Fruit fly (Drosophila melanogaster): Measurements from ENCODE around the gene CG14662.

CG14662 gene

dm6 chr3R:4984132-4984531, at the start of gene CG14662:
CG14662 (minus strand) TSS chr3R:4984232.
- no peak for TF ChIP-seq CTCF (optimal IDR thresholded peaks at IDR 0.05)
- no peak for TF ChIP-seq CG8478 (optimal IDR thresholded peaks at IDR 0.05)

- no peak for TF ChIP-seq CG8478 (optimal IDR thresholded peaks at IDR 0.05)
- TF ChIP-seq CTCF (optimal IDR thresholded peaks at IDR 0.05): no peak
Measured at dm6 chr3R:5033108-5033722, 49.2 kb upstream of the CG14662 start.

- no peak for TF ChIP-seq CG8478 (optimal IDR thresholded peaks at IDR 0.05)
- no peak for TF ChIP-seq CTCF (optimal IDR thresholded peaks at IDR 0.05)
Measured at dm6 chr3R:5032359-5032758, 48.3 kb upstream of the CG14662 start.

dm6 chr3R:5031881-5032280, 47.8 kb upstream of the CG14662 start:
- TF ChIP-seq CTCF (optimal IDR thresholded peaks at IDR 0.05): no peak
- TF ChIP-seq CG8478 (optimal IDR thresholded peaks at IDR 0.05): no peak

dm6 chr3R:5030728-5031373, 46.8 kb upstream of the CG14662 start:
- no peak for TF ChIP-seq CTCF (optimal IDR thresholded peaks at IDR 0.05)
- TF ChIP-seq CG8478 (optimal IDR thresholded peaks at IDR 0.05): no peak

- TF ChIP-seq CG8478 (optimal IDR thresholded peaks at IDR 0.05): no peak
Measured at dm6 chr3R:5028053-5028729, 44.2 kb upstream of the CG14662 start.

dm6 chr3R:5027545-5027944, 43.5 kb upstream of the CG14662 start:
- TF ChIP-seq CG8478 (optimal IDR thresholded peaks at IDR 0.05) (no peak), CTCF (optimal IDR thresholded peaks at IDR 0.05) (no peak)

- TF ChIP-seq CTCF (optimal IDR thresholded peaks at IDR 0.05): no peak
- no peak for TF ChIP-seq CG8478 (optimal IDR thresholded peaks at IDR 0.05)
Measured at dm6 chr3R:5025429-5026284, 41.6 kb upstream of the CG14662 start.

dm6 chr3R:5023514-5024397, 39.7 kb upstream of the CG14662 start:
- no peak for TF ChIP-seq CG8478 (optimal IDR thresholded peaks at IDR 0.05)
- TF ChIP-seq CTCF (optimal IDR thresholded peaks at IDR 0.05): no peak

dm6 chr3R:5022426-5022825, 38.4 kb upstream of the CG14662 start:
- TF ChIP-seq CG8478 (optimal IDR thresholded peaks at IDR 0.05): no peak
- no peak for TF ChIP-seq CTCF (optimal IDR thresholded peaks at IDR 0.05)

- no peak for TF ChIP-seq CTCF (optimal IDR thresholded peaks at IDR 0.05)
- no peak for TF ChIP-seq CG8478 (optimal IDR thresholded peaks at IDR 0.05)
Measured at dm6 chr3R:5021431-5021999, 37.5 kb upstream of the CG14662 start.

dm6 chr3R:5020915-5021412, 36.9 kb upstream of the CG14662 start:
- no peak for TF ChIP-seq CTCF (optimal IDR thresholded peaks at IDR 0.05)
- TF ChIP-seq CG8478 (optimal IDR thresholded peaks at IDR 0.05): no peak

- TF ChIP-seq CTCF (optimal IDR thresholded peaks at IDR 0.05): no peak
- no peak for TF ChIP-seq CG8478 (optimal IDR thresholded peaks at IDR 0.05)
Measured at dm6 chr3R:5020287-5020686, 36.3 kb upstream of the CG14662 start.

dm6 chr3R:5019436-5019835, 35.4 kb upstream of the CG14662 start:
- TF ChIP-seq CG8478 (optimal IDR thresholded peaks at IDR 0.05): no peak

Measured in S2 (cell line).